Worm (Caenorhabditis elegans): ENCODE results near the gene btb-19.

btb-19 gene

DNA sequence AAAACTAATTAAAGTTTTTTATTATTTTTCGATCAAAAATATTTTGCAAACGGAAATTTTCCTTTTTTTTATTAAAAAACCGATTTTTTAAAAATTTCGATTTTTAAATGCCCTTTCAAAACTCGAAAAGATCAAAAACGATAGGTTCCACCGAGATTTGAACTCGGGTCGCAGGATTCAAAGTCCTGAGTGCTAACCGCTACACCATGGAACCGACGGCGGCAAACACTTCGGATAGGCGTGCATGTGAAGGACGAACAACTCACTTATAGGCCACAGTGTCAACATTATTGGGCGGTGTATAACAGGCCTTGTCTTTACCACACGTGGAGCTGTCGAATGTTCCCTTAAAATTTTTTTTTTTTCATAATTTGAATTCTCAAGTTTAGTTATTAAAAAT is 47.2 kb downstream of the btb-19 start:
- TF ChIP-seq tra-4 (tag; optimal IDR thresholded peaks at IDR 0.05) (no peak), tbx-11 (GFP tag; IDR thresholded peaks at IDR 0.05) (no peak), flt-1 (GFP tag; IDR thresholded peaks at IDR 0.05) (peak; percentile 70), F13C5.2 (tag; optimal IDR thresholded peaks at IDR 0.05) (no peak), hnd-1 (tag; optimal IDR thresholded peaks at IDR 0.05) (no peak), scrt-1 (GFP tag; IDR thresholded peaks at IDR 0.05) (peak; percentile 56), sea-1 (GFP tag; conservative IDR thresholded peaks at IDR 0.05) (0 out of 2 replicates have a peak, but pooled peaks have one; percentile 60), hmg-4 (GFP tag; optimal IDR thresholded peaks at IDR 0.05) (peak; percentile 0), B0310.2 (tag; optimal IDR thresholded peaks at IDR 0.05) (no peak), ets-7 (tag; optimal IDR thresholded peaks at IDR 0.05) (no peak), ceh-13 (GFP tag; optimal IDR thresholded peaks at IDR 0.05) (no peak), tbx-37 (GFP tag; conservative IDR thresholded peaks at IDR 0.05) (0 out of 2 replicates have a peak, but pooled peaks have one; percentile 25), aly-1 (tag; optimal IDR thresholded peaks at IDR 0.05) (no peak), pes-1 (GFP tag; IDR thresholded peaks at IDR 0.05) (peak; percentile 73), ceh-36 (tag; optimal IDR thresholded peaks at IDR 0.05) (peak; percentile 25)

All from whole organism, early embryonic.